Worm (Caenorhabditis elegans) whole organism, L4/young adult: ENCODE data around the gene Y47D7A.12.

ENCODE experiments used
- W03F9.2 ChIP-seq: fragments of 150-350 bp; optimal IDR thresholded peaks from 2 replicates; lab custom pipeline; 2014; ENCODE audit warnings: missing biosample characterization, missing genetic modification characterization
- dao-5 ChIP-seq: sonication (generic microtip); optimal IDR thresholded peaks from 2 replicates; lab custom pipeline; 2016; ENCODE audit warnings: missing genotype, missing genetic modification characterization, moderate library complexity, missing compliant biosample characterization
- him-1 ChIP-seq: sonication (generic microtip); optimal IDR thresholded peaks from 2 replicates; lab custom pipeline; 2016; ENCODE audit warnings: missing genotype, missing genetic modification reagents, missing genetic modification characterization, missing compliant biosample characterization

- TF ChIP-seq him-1, result no peak
- no peak for TF ChIP-seq dao-5 (tag; lab: Kevin White, UChicago)
- TF ChIP-seq W03F9.2 (tag; lab: Kevin White, UChicago), result no peak
Observed at ce11 chrV:4454634-4455033, 25.2 kb upstream of the Y47D7A.12 start, which contains the start of gene gnrr-5.
